Worm (Caenorhabditis elegans) whole organism, L1 larva: ENCODE results near the gene nstp-10.

Experiments used
- C16A3.4 ChIP-seq: fragments of 150-350 bp; optimal IDR thresholded peaks from 2 replicates; lab custom pipeline; 2014; ENCODE audit warnings: missing biosample characterization, missing genetic modification characterization
- C34B4.2 ChIP-seq: sonication (generic microtip); optimal IDR thresholded peaks from 2 replicates; lab custom pipeline; 2017; ENCODE audit warnings: mild to moderate bottlenecking, missing genetic modification characterization, missing compliant biosample characterization
- Y116A8C.19 ChIP-seq: sonication (generic microtip); optimal IDR thresholded peaks from 2 replicates; lab custom pipeline; 2016; ENCODE audit warnings: missing compliant biosample characterization, missing genetic modification characterization, borderline replicate concordance
- aha-1 ChIP-seq: fragments of 150-350 bp; optimal IDR thresholded peaks from 2 replicates; lab custom pipeline; 2014; ENCODE audit warnings: missing biosample characterization, missing genetic modification characterization
- ama-1 ChIP-seq: fragments of 150-350 bp; optimal IDR thresholded peaks from 2 replicates; lab custom pipeline; 2014
- blmp-1 ChIP-seq: fragments of 150-350 bp; optimal IDR thresholded peaks from 2 replicates; lab custom pipeline; 2014; ENCODE audit warnings: missing biosample characterization, missing genetic modification characterization
- ceh-8 ChIP-seq: fragments of 200-800 bp; sonication (Bioruptor generic); optimal IDR thresholded peaks from 2 replicates; lab custom pipeline; 2018; ENCODE audit warnings: mild to moderate bottlenecking, missing genetic modification characterization, moderate library complexity, missing compliant biosample characterization
- ces-1 ChIP-seq: fragments of 150-350 bp; optimal IDR thresholded peaks from 2 replicates; lab custom pipeline; 2014; ENCODE audit warnings: missing biosample characterization, missing genetic modification reagents, missing genetic modification characterization
- dsc-1 ChIP-seq: sonication (generic microtip); optimal IDR thresholded peaks from 2 replicates; lab custom pipeline; 2016; ENCODE audit warnings: mild to moderate bottlenecking, missing genetic modification characterization, missing compliant biosample characterization
- efl-1 ChIP-seq, 4 experiments: fragments of 150-350 bp; optimal IDR thresholded peaks in 3 of 4; peaks in 1 of 4; 1 replicate in 1 of 4; 2 replicates in 3 of 4; lab custom pipeline; 2014; ENCODE audit warnings: missing biosample characterization in 2 of 4, missing genetic modification characterization in 2 of 4, missing genetic modification reagents in 2 of 4
- egl-13 ChIP-seq: sonication (generic microtip); optimal IDR thresholded peaks from 2 replicates; lab custom pipeline; 2016; ENCODE audit warnings: missing genotype, missing genetic modification reagents, missing genetic modification characterization, missing compliant biosample characterization
- egl-27 ChIP-seq, 2 experiments: fragments of 150-350 bp in 1 of 2; sonication (generic microtip); optimal IDR thresholded peaks; 3 replicates each; lab custom pipeline; 2017 to 2018; ENCODE audit warnings: missing biosample characterization in 2 of 2, missing genetic modification characterization in 2 of 2, missing genetic modification reagents in 2 of 2
- ets-5 ChIP-seq: fragments of 200-800 bp; sonication (Bioruptor generic); IDR thresholded peaks from 2 replicates; pipeline ENCODE4 v1.3.6; 2022; ENCODE audit warnings: missing genetic modification characterization, missing compliant biosample characterization
- fkh-4 ChIP-seq: sonication (generic microtip); optimal IDR thresholded peaks from 2 replicates; lab custom pipeline; 2016; ENCODE audit warnings: missing compliant biosample characterization, missing genetic modification characterization, borderline replicate concordance
- fos-1 ChIP-seq: fragments of 150-350 bp; optimal IDR thresholded peaks from 2 replicates; lab custom pipeline; 2014; ENCODE audit warnings: missing biosample characterization, missing genetic modification characterization
- hlh-17 ChIP-seq: fragments of 200-800 bp; sonication (Bioruptor generic); optimal IDR thresholded peaks from 2 replicates; lab custom pipeline; 2018; ENCODE audit warnings: missing genetic modification characterization, mild to moderate bottlenecking, missing compliant biosample characterization, moderate library complexity, borderline replicate concordance
- hlh-4 ChIP-seq: sonication (generic microtip); optimal IDR thresholded peaks from 2 replicates; lab custom pipeline; 2016; ENCODE audit warnings: mild to moderate bottlenecking, missing genetic modification characterization, missing compliant biosample characterization
- hpl-2 ChIP-seq: fragments of 150-350 bp; optimal IDR thresholded peaks from 2 replicates; lab custom pipeline; 2014; ENCODE audit warnings: missing biosample characterization, missing genetic modification reagents, missing genetic modification characterization
- isw-1 ChIP-seq: fragments of 200-800 bp; sonication (Bioruptor generic); IDR thresholded peaks from 2 replicates; pipeline ENCODE4 v1.3.6; 2022; ENCODE audit warnings: missing genetic modification characterization, missing compliant biosample characterization
- jun-1 ChIP-seq: fragments of 150-350 bp; optimal IDR thresholded peaks from 2 replicates; lab custom pipeline; 2014; ENCODE audit warnings: missing biosample characterization, missing genetic modification reagents, missing genetic modification characterization
- lin-14 ChIP-seq: fragments of 200-800 bp; sonication (Bioruptor generic); optimal IDR thresholded peaks from 2 replicates; lab custom pipeline; 2018; ENCODE audit warnings: mild to moderate bottlenecking, missing genetic modification characterization, moderate library complexity, missing compliant biosample characterization
- lin-15B ChIP-seq: fragments of 150-350 bp; sonication (generic microtip); optimal IDR thresholded peaks from 3 replicates; lab custom pipeline; 2014; ENCODE audit warnings: missing biosample characterization, missing genetic modification characterization
- lin-35 ChIP-seq, 2 experiments: fragments of 150-350 bp; optimal IDR thresholded peaks; 2 replicates each; lab custom pipeline; 2014; ENCODE audit warnings: missing biosample characterization in 2 of 2, missing genetic modification characterization in 2 of 2, missing genetic modification reagents in 2 of 2
- lsy-2 ChIP-seq, 2 experiments: fragments of 150-350 bp; optimal IDR thresholded peaks; 2 replicates each; lab custom pipeline; 2014; ENCODE audit warnings: missing biosample characterization in 2 of 2, missing genetic modification characterization in 2 of 2
- mdl-1 ChIP-seq, 2 experiments: fragments of 150-350 bp; optimal IDR thresholded peaks; 2 replicates each; lab custom pipeline; 2014 to 2017; ENCODE audit warnings: missing biosample characterization in 2 of 2, missing genetic modification characterization in 2 of 2, inconsistent platforms in 1 of 2
- mef-2 ChIP-seq: fragments of 150-350 bp; optimal IDR thresholded peaks from 2 replicates; lab custom pipeline; 2014; ENCODE audit warnings: missing biosample characterization, missing genetic modification characterization
- mep-1 ChIP-seq: fragments of 150-350 bp; optimal IDR thresholded peaks from 2 replicates; lab custom pipeline; 2014; ENCODE audit warnings: missing biosample characterization, missing genetic modification characterization
- nhr-12 ChIP-seq: sonication (generic microtip); optimal IDR thresholded peaks from 2 replicates; lab custom pipeline; 2017; ENCODE audit warnings: missing biosample characterization, missing genetic modification characterization
- nhr-20 ChIP-seq: sonication (generic microtip); optimal IDR thresholded peaks from 2 replicates; lab custom pipeline; 2016; ENCODE audit warnings: mild to moderate bottlenecking, missing genetic modification characterization, missing compliant biosample characterization
- nhr-47 ChIP-seq: sonication (generic microtip); optimal IDR thresholded peaks from 2 replicates; lab custom pipeline; 2016; ENCODE audit warnings: mild to moderate bottlenecking, missing genetic modification characterization, moderate library complexity, missing compliant biosample characterization
- nhr-71 ChIP-seq: sonication (generic microtip); optimal IDR thresholded peaks from 2 replicates; lab custom pipeline; 2016; ENCODE audit warnings: mild to moderate bottlenecking, missing genetic modification characterization, moderate library complexity, missing compliant biosample characterization
- nhr-77 ChIP-seq: fragments of 150-350 bp; optimal IDR thresholded peaks from 2 replicates; lab custom pipeline; 2014; ENCODE audit warnings: missing biosample characterization, missing genetic modification characterization
- nhr-84 ChIP-seq: sonication (generic microtip); optimal IDR thresholded peaks from 2 replicates; lab custom pipeline; 2017; ENCODE audit warnings: missing biosample characterization, missing genetic modification characterization
- nhr-85 ChIP-seq: sonication (generic microtip); peaks from one replicate; lab custom pipeline; 2016; ENCODE audit warnings: missing genetic modification characterization, inconsistent platforms, missing compliant biosample characterization
- pax-3 ChIP-seq: fragments of 200-800 bp; sonication (Bioruptor generic); optimal IDR thresholded peaks from 2 replicates; lab custom pipeline; 2018; ENCODE audit warnings: mild to moderate bottlenecking, missing genetic modification characterization, moderate library complexity, missing compliant biosample characterization
- pqm-1 ChIP-seq: sonication (generic microtip); optimal IDR thresholded peaks from 3 replicates; lab custom pipeline; 2017; ENCODE audit warnings: missing biosample characterization, missing genetic modification characterization
- rnt-1 ChIP-seq: sonication (generic microtip); optimal IDR thresholded peaks from 2 replicates; lab custom pipeline; 2016; ENCODE audit warnings: mild to moderate bottlenecking, missing genetic modification characterization, moderate library complexity, missing compliant biosample characterization
- skn-1 ChIP-seq: fragments of 150-350 bp; optimal IDR thresholded peaks from 2 replicates; lab custom pipeline; 2014; ENCODE audit warnings: missing biosample characterization, missing genetic modification characterization
- sox-4 ChIP-seq: sonication (generic microtip); optimal IDR thresholded peaks from 2 replicates; lab custom pipeline; 2016; ENCODE audit warnings: missing genetic modification characterization, missing compliant biosample characterization
- sptf-1 ChIP-seq: fragments of 150-350 bp; optimal IDR thresholded peaks from 2 replicates; lab custom pipeline; 2014; ENCODE audit warnings: missing biosample characterization, missing genetic modification characterization
- sup-37 ChIP-seq: fragments of 200-800 bp; sonication (Bioruptor generic); optimal IDR thresholded peaks from 2 replicates; lab custom pipeline; 2018; ENCODE audit warnings: mild to moderate bottlenecking, missing genetic modification characterization, missing compliant biosample characterization
- swsn-7 ChIP-seq: sonication (generic microtip); optimal IDR thresholded peaks from 2 replicates; lab custom pipeline; 2016; ENCODE audit warnings: missing genetic modification characterization, missing compliant biosample characterization
- tbx-2 ChIP-seq: sonication (generic microtip); optimal IDR thresholded peaks from 2 replicates; lab custom pipeline; 2016; ENCODE audit warnings: missing genetic modification characterization, missing compliant biosample characterization
- unc-130 ChIP-seq: fragments of 150-350 bp; optimal IDR thresholded peaks from 2 replicates; lab custom pipeline; 2017; ENCODE audit warnings: missing biosample characterization, missing genetic modification characterization, inconsistent platforms
- unc-30 ChIP-seq: sonication (generic microtip); optimal IDR thresholded peaks from 2 replicates; lab custom pipeline; 2017; ENCODE audit warnings: missing biosample characterization, missing genetic modification characterization
- unc-98 ChIP-seq: fragments of 200-800 bp; sonication (Bioruptor generic); IDR thresholded peaks from 2 replicates; pipeline ENCODE4 v1.3.6; 2022; ENCODE audit warnings: missing genetic modification characterization, missing compliant biosample characterization
- zag-1 ChIP-seq: fragments of 150-350 bp; optimal IDR thresholded peaks from 2 replicates; lab custom pipeline; 2014; ENCODE audit warnings: missing biosample characterization, missing genetic modification characterization
- ztf-4 ChIP-seq: fragments of 150-350 bp; optimal IDR thresholded peaks from 2 replicates; lab custom pipeline; 2014; ENCODE audit warnings: missing biosample characterization, missing genetic modification characterization

Gene nstp-10

ce11 chrV:9546860-9547269 lies 2.8 kb downstream of the nstp-10 start, which contains the start of gene his-37 (continued):
- peak; percentile 63 for TF ChIP-seq nhr-12 (tag; lab: Kevin White, UChicago)
- TF ChIP-seq zag-1 (tag; lab: Kevin White, UChicago): peak; percentile 91
- TF ChIP-seq egl-27 (tag; optimal IDR thresholded peaks at IDR 0.05; lab: Kevin White, UChicago): peak; percentile 83
- peak; percentile 99 for TF ChIP-seq egl-13
- TF ChIP-seq rnt-1 (tag; lab: Kevin White, UChicago): peak; percentile 98
- TF ChIP-seq ceh-8: peak; percentile 96
- peak; percentile 2 for TF ChIP-seq ces-1 (GFP tag; lab: Kevin White, UChicago)
- peak; percentile 99 for TF ChIP-seq dsc-1
- TF ChIP-seq ets-5: no peak
- TF ChIP-seq sup-37 (GFP tag; lab: Kevin White, UChicago): peak; percentile 92
- peak; percentile 97 for TF ChIP-seq hpl-2 (GFP tag; lab: Kevin White, UChicago)
- TF ChIP-seq fkh-4 (tag; lab: Kevin White, UChicago): peak; percentile 79
- TF ChIP-seq unc-30 (tag; lab: Kevin White, UChicago): no peak
- TF ChIP-seq sptf-1 (tag; lab: Kevin White, UChicago): no peak
- TF ChIP-seq ztf-4 (tag; lab: Kevin White, UChicago): peak; percentile 98
- peak; percentile 47 for TF ChIP-seq aha-1 (tag; lab: Kevin White, UChicago)
- TF ChIP-seq jun-1 (tag; lab: Kevin White, UChicago): peak; percentile 99
- peak; percentile 30 to 97 for TF ChIP-seq mdl-1 (tag; optimal IDR thresholded peaks at IDR 0.05; lab: Kevin White, UChicago)
- peak; percentile 92 for TF ChIP-seq mef-2 (tag; lab: Kevin White, UChicago)
- TF ChIP-seq C16A3.4 (tag; lab: Kevin White, UChicago): peak; percentile 99
- peak; percentile 100 for TF ChIP-seq swsn-7 (tag; lab: Kevin White, UChicago)
- peak; percentile 99 for TF ChIP-seq nhr-20 (tag; lab: Kevin White, UChicago)
- peak; percentile 99 for TF ChIP-seq nhr-77 (tag; lab: Kevin White, UChicago)
- TF ChIP-seq Y116A8C.19 (tag; lab: Kevin White, UChicago): no peak
- peak; percentile 92 for TF ChIP-seq lin-15B
- TF ChIP-seq hlh-17 (GFP tag; lab: Kevin White, UChicago): no peak
- peak; percentile 95 for TF ChIP-seq isw-1 (GFP tag; lab: Robert Waterston, UW)
- TF ChIP-seq nhr-85 (tag; lab: Kevin White, UChicago): peak; percentile 99
- peak; percentile 98 for TF ChIP-seq tbx-2
- peak; percentile 99 for TF ChIP-seq pax-3 (tag; lab: Kevin White, UChicago)
- TF ChIP-seq blmp-1: peak; percentile 96
- TF ChIP-seq hlh-4 (tag; lab: Kevin White, UChicago): no peak

ce11 chrV:9546042-9546581 lies 3.5 kb downstream of the nstp-10 start, which contains the start of gene C50F4.6:
Gene C50F4.6, plus strand, starts transcription at chrV:9546092.
- no peak for TF ChIP-seq efl-1 (optimal IDR thresholded peaks at IDR 0.05; lab: Kevin White, UChicago)
- TF ChIP-seq efl-1 (GFP tag; optimal IDR thresholded peaks at IDR 0.05 in 1 of 2; lab: Kevin White, UChicago): peak in 1 of 2 experiments; percentile 80
- TF ChIP-seq lsy-2 (tag; optimal IDR thresholded peaks at IDR 0.05; lab: Kevin White, UChicago): peak in 1 of 2 experiments; percentile 27
- peak; percentile 50 for TF ChIP-seq nhr-85 (tag; lab: Kevin White, UChicago)
- TF ChIP-seq fos-1 (tag; lab: Kevin White, UChicago): no peak
- no peak for TF ChIP-seq unc-98
- TF ChIP-seq mep-1: peak; percentile 1

- TF ChIP-seq nhr-71 (tag; lab: Kevin White, UChicago) (peak; percentile 83), nhr-47 (tag; lab: Kevin White, UChicago) (peak; percentile 87), isw-1 (GFP tag; lab: Robert Waterston, UW) (peak; percentile 31; the same call in 1 of the 2 replicates), swsn-7 (tag; lab: Kevin White, UChicago) (peak; percentile 74), unc-130 (tag; lab: Kevin White, UChicago) (peak; percentile 3), lin-15B (no peak), skn-1 (tag; lab: Kevin White, UChicago) (peak; percentile 77), mdl-1 (tag; optimal IDR thresholded peaks at IDR 0.05; lab: Kevin White, UChicago) (peak in 1 of 2 experiments; percentile 39), nhr-20 (tag; lab: Kevin White, UChicago) (peak; percentile 77), hlh-4 (tag; lab: Kevin White, UChicago) (no peak), jun-1 (tag; lab: Kevin White, UChicago) (peak; percentile 72), efl-1 (optimal IDR thresholded peaks at IDR 0.05; lab: Kevin White, UChicago) (peak; percentile 60 to 63), efl-1 (GFP tag; optimal IDR thresholded peaks at IDR 0.05 in 1 of 2; lab: Kevin White, UChicago) (peak; percentile 53 to 93), sox-4 (tag; lab: Kevin White, UChicago) (no peak), pqm-1 (no peak), nhr-84 (tag; lab: Kevin White, UChicago) (no peak), lin-14 (GFP tag; lab: Kevin White, UChicago) (peak; percentile 75), C34B4.2 (tag; lab: Kevin White, UChicago) (no peak), ama-1 (lab: Kevin White, UChicago) (peak; percentile 60), unc-98 (no peak), aha-1 (tag; lab: Kevin White, UChicago) (no peak), lin-35 (GFP tag; optimal IDR thresholded peaks at IDR 0.05; lab: Kevin White, UChicago) (peak; percentile 22 to 57)
Observed at ce11 chrV:9545238-9545709, 4.4 kb downstream of the nstp-10 start, which contains the start of the genes his-35 and his-41. Gene his-35, minus strand, starts transcription at chrV:9545288. Gene his-41, plus strand, starts transcription at chrV:9545536.
